Fruit fly (Drosophila melanogaster): ENCODE results near the gene CDK2AP1.

CDK2AP1 gene

dm6 chrX:11108845-11109450 is 28.7 kb upstream of the CDK2AP1 start (continued):
- TF ChIP-seq inv (GFP tag; IDR thresholded peaks at IDR 0.05; ENCODE audit: partially characterized antibody) (no peak), CG31224 (GFP tag; IDR thresholded peaks at IDR 0.05) (no peak), CG31388 (GFP tag; optimal IDR thresholded peaks at IDR 0.05) (no peak), wek (GFP tag; optimal IDR thresholded peaks at IDR 0.05) (no peak), z (GFP tag; IDR thresholded peaks at IDR 0.05) (no peak), sim (GFP tag; IDR thresholded peaks at IDR 0.05) (no peak), ham (GFP tag; IDR thresholded peaks at IDR 0.05) (no peak), Mad (GFP tag; optimal IDR thresholded peaks at IDR 0.05) (no peak), CG17612 (GFP tag; IDR thresholded peaks at IDR 0.05) (no peak), gro (GFP tag; optimal IDR thresholded peaks at IDR 0.05) (no peak), CG4404 (GFP tag; IDR thresholded peaks at IDR 0.05) (no peak), grn (GFP tag; optimal IDR thresholded peaks at IDR 0.05) (no peak), tll (GFP tag; optimal IDR thresholded peaks at IDR 0.05) (no peak), repo (GFP tag; optimal IDR thresholded peaks at IDR 0.05) (no peak), CG16779 (GFP tag; IDR thresholded peaks at IDR 0.05) (no peak), B-H2 (GFP tag; optimal IDR thresholded peaks at IDR 0.05) (no peak), Dad (GFP tag; optimal IDR thresholded peaks at IDR 0.05) (no peak), vfl (GFP tag; optimal IDR thresholded peaks at IDR 0.05) (no peak), CG7839 (tag; optimal IDR thresholded peaks at IDR 0.05) (no peak), HHEX (GFP tag; optimal IDR thresholded peaks at IDR 0.05) (no peak), bcd (GFP tag; optimal IDR thresholded peaks at IDR 0.05) (no peak), CG1603 (tag; optimal IDR thresholded peaks at IDR 0.05) (no peak), NC2α (GFP tag; optimal IDR thresholded peaks at IDR 0.05) (no peak), CG10267 (tag; optimal IDR thresholded peaks at IDR 0.05) (no peak), CG3163 (GFP tag; optimal IDR thresholded peaks at IDR 0.05) (no peak), CG11723 (GFP tag; optimal IDR thresholded peaks at IDR 0.05) (no peak), CG11398 (GFP tag; optimal IDR thresholded peaks at IDR 0.05) (no peak), CG32532 (GFP tag; IDR thresholded peaks at IDR 0.05) (peak; percentile 53; the same call in 1 of the 2 replicates), sr (GFP tag; IDR thresholded peaks at IDR 0.05) (no peak), CG7963 (GFP tag; IDR thresholded peaks at IDR 0.05; ENCODE audit: partially characterized antibody) (no peak), HLH4C (GFP tag; IDR thresholded peaks at IDR 0.05; ENCODE audit: partially characterized antibody) (no peak), dmrt99B (tag; optimal IDR thresholded peaks at IDR 0.05) (no peak), gt (GFP tag; IDR thresholded peaks at IDR 0.05) (no peak), NC2β (GFP tag; optimal IDR thresholded peaks at IDR 0.05) (no peak), phol (tag; optimal IDR thresholded peaks at IDR 0.05) (peak; percentile 12), CG17385 (GFP tag; optimal IDR thresholded peaks at IDR 0.05) (no peak), pnt (GFP tag; optimal IDR thresholded peaks at IDR 0.05) (no peak), fd102C (GFP tag; optimal IDR thresholded peaks at IDR 0.05) (no peak), sob (GFP tag; IDR thresholded peaks at IDR 0.05) (no peak), Dek (tag; optimal IDR thresholded peaks at IDR 0.05) (no peak), eyg (GFP tag; optimal IDR thresholded peaks at IDR 0.05) (no peak), psq (GFP tag; optimal IDR thresholded peaks at IDR 0.05) (no peak), HLH54F (GFP tag; optimal IDR thresholded peaks at IDR 0.05) (no peak), CG9609 (GFP tag; optimal IDR thresholded peaks at IDR 0.05) (no peak), tio (GFP tag; optimal IDR thresholded peaks at IDR 0.05) (no peak), Rfx (GFP tag; IDR thresholded peaks at IDR 0.05) (no peak), MBD-R2 (GFP tag; IDR thresholded peaks at IDR 0.05) (no peak), ranshi (GFP tag; IDR thresholded peaks at IDR 0.05) (0 out of 2 replicates have a peak, but pooled peaks have one; percentile 13), seq (GFP tag; IDR thresholded peaks at IDR 0.05) (no peak), bab2 (GFP tag; optimal IDR thresholded peaks at IDR 0.05) (no peak), Atf6 (GFP tag; IDR thresholded peaks at IDR 0.05) (no peak), CG11696 (GFP tag; IDR thresholded peaks at IDR 0.05) (no peak)

Data from whole organism, embryonic.